Worm (Caenorhabditis elegans): ENCODE data around the gene Y110A2AR.1.

DNA sequence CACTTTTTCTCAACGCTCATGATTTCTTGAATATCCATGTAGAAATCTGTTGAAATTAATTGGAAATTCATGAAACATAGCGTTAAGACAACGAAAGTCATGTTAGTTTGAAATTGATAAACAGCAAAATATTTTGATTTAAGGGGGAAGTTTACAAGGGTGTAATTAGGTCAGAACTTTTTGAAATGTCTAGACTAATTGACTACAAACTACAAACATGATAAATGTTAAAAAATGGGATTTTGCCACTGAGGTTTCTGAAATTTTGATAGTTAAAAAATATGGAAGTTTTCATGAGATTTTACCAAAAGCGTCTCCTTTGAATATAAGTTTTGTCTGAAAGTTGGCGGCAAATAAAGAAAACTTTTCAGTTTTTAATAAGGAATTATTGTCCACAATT lies 18.3 kb downstream of the Y110A2AR.1 start, which contains the start of gene irld-65:
- TF ChIP-seq ama-1 (optimal IDR thresholded peaks at IDR 0.05) (no peak), tra-4 (tag; optimal IDR thresholded peaks at IDR 0.05) (no peak), flt-1 (GFP tag; IDR thresholded peaks at IDR 0.05) (no peak), aly-1 (tag; optimal IDR thresholded peaks at IDR 0.05) (no peak), tbx-11 (GFP tag; IDR thresholded peaks at IDR 0.05) (no peak), scrt-1 (GFP tag; IDR thresholded peaks at IDR 0.05) (no peak)

Measured in whole organism, early embryonic.